Worm (Caenorhabditis elegans) whole organism, young adult: ENCODE measurements around the gene rpl-36.A.

Source experiments
- B0035.1 ChIP-seq: sonication (generic microtip); optimal IDR thresholded peaks from 2 replicates; lab custom pipeline; 2016; ENCODE audit warnings: missing genetic modification characterization, mild to moderate bottlenecking, missing compliant biosample characterization, missing genotype, missing genetic modification reagents
- B0261.1 ChIP-seq: sonication (generic microtip); optimal IDR thresholded peaks from 2 replicates; lab custom pipeline; 2016; ENCODE audit warnings: mild to moderate bottlenecking, missing genetic modification characterization, moderate library complexity, missing compliant biosample characterization
- B0336.3 ChIP-seq: fragments of 200-800 bp; sonication (Bioruptor generic); IDR thresholded peaks from 2 replicates; pipeline ENCODE4 v1.3.6; 2022; ENCODE audit warnings: missing genetic modification characterization, missing compliant biosample characterization
- C06A6.2 ChIP-seq: fragments of 200-800 bp; sonication (Bioruptor generic); conservative IDR thresholded peaks from 2 replicates; pipeline ENCODE4 v1.3.6; 2022; ENCODE audit warnings: missing genetic modification characterization, missing compliant biosample characterization
- F52B5.7 ChIP-seq: sonication (generic microtip); optimal IDR thresholded peaks from 2 replicates; lab custom pipeline; 2016; ENCODE audit warnings: mild to moderate bottlenecking, missing genetic modification characterization, missing compliant biosample characterization
- F55B11.4 ChIP-seq: sonication (generic microtip); optimal IDR thresholded peaks from 2 replicates; lab custom pipeline; 2016; ENCODE audit warnings: missing compliant biosample characterization, missing genetic modification characterization, borderline replicate concordance; ENCODE audit not compliant: insufficient read depth
- F57A8.1 ChIP-seq: fragments of 200-800 bp; sonication (Bioruptor generic); optimal IDR thresholded peaks from 2 replicates; lab custom pipeline; 2018; ENCODE audit warnings: mild to moderate bottlenecking, missing genetic modification characterization, moderate library complexity, missing compliant biosample characterization
- K11D2.4 ChIP-seq: fragments of 200-800 bp; sonication (Bioruptor generic); IDR thresholded peaks from 2 replicates; pipeline ENCODE4 v1.3.6; 2022; ENCODE audit warnings: missing genetic modification reagents, missing genetic modification characterization, missing compliant biosample characterization
- K12H6.12 ChIP-seq: fragments of 200-800 bp; sonication (Bioruptor generic); optimal IDR thresholded peaks from 2 replicates; lab custom pipeline; 2018; ENCODE audit warnings: mild to moderate bottlenecking, missing genetic modification characterization, missing compliant biosample characterization
- T26A5.8 ChIP-seq: sonication (generic microtip); optimal IDR thresholded peaks from 2 replicates; lab custom pipeline; 2016; ENCODE audit warnings: missing genetic modification characterization, missing compliant biosample characterization
- Y53G8AR.9 ChIP-seq: fragments of 200-800 bp; sonication (Bioruptor generic); conservative IDR thresholded peaks from 2 replicates; pipeline ENCODE4 v1.3.6; 2022; ENCODE audit warnings: missing genetic modification reagents, missing genetic modification characterization, missing compliant biosample characterization
- Y67H2A.10 ChIP-seq: fragments of 200-800 bp; sonication (Bioruptor generic); conservative IDR thresholded peaks from 2 replicates; pipeline ENCODE4 v1.3.6; 2022; ENCODE audit warnings: missing genetic modification reagents, missing genetic modification characterization, missing compliant biosample characterization
- Y95B8A.8 ChIP-seq: fragments of 200-800 bp; sonication (Bioruptor generic); IDR thresholded peaks from 2 replicates; pipeline ENCODE4 v1.3.6; 2022; ENCODE audit warnings: missing genetic modification reagents, missing genetic modification characterization, missing compliant biosample characterization
- akir-1 ChIP-seq: fragments of 200-800 bp; sonication (Bioruptor generic); optimal IDR thresholded peaks from 2 replicates; lab custom pipeline; 2018; ENCODE audit warnings: mild to moderate bottlenecking, missing genetic modification characterization, moderate library complexity, missing compliant biosample characterization
- ama-1 ChIP-seq, 3 experiments: fragments of 150-350 bp in 1 of 3; sonication (generic microtip) in 2 of 3; optimal IDR thresholded peaks; 2 replicates each; lab custom pipeline; 2014 to 2018; ENCODE audit warnings: missing biosample characterization in 2 of 3, missing genetic modification characterization in 2 of 3, missing genetic modification reagents in 2 of 3
- aptf-2 ChIP-seq: fragments of 200-800 bp; sonication (Bioruptor generic); conservative IDR thresholded peaks from 2 replicates; pipeline ENCODE4 v1.3.6; 2022; ENCODE audit warnings: missing genetic modification reagents, missing genetic modification characterization, missing compliant biosample characterization
- atf-7 ChIP-seq: sonication (generic microtip); optimal IDR thresholded peaks from 2 replicates; lab custom pipeline; 2017; ENCODE audit warnings: mild to moderate bottlenecking, missing genetic modification characterization, missing compliant biosample characterization
- bed-2 ChIP-seq: fragments of 200-800 bp; sonication (Bioruptor generic); IDR thresholded peaks from 2 replicates; pipeline ENCODE4 v1.3.6; 2022; ENCODE audit warnings: missing genetic modification reagents, missing genetic modification characterization, missing compliant biosample characterization
- ccch-3 ChIP-seq: fragments of 200-800 bp; sonication (Bioruptor generic); optimal IDR thresholded peaks from 2 replicates; lab custom pipeline; 2018; ENCODE audit warnings: mild to moderate bottlenecking, missing genetic modification characterization, missing compliant biosample characterization
- ceh-100 ChIP-seq: fragments of 200-800 bp; sonication (Bioruptor generic); IDR thresholded peaks from 2 replicates; pipeline ENCODE4 v1.3.6; 2022; ENCODE audit warnings: missing genetic modification reagents, missing genetic modification characterization, missing compliant biosample characterization
- ceh-58 ChIP-seq: fragments of 200-800 bp; sonication (Bioruptor generic); IDR thresholded peaks from 2 replicates; pipeline ENCODE4 v1.3.6; 2022; ENCODE audit warnings: missing genetic modification characterization, missing compliant biosample characterization
- dox-1 ChIP-seq: fragments of 200-800 bp; sonication (Bioruptor generic); IDR thresholded peaks from 2 replicates; pipeline ENCODE4 v1.3.6; 2022; ENCODE audit warnings: missing genetic modification reagents, missing genetic modification characterization, missing compliant biosample characterization
- dpff-1 ChIP-seq: sonication (generic microtip); optimal IDR thresholded peaks from 2 replicates; lab custom pipeline; 2017; ENCODE audit warnings: mild to moderate bottlenecking, missing genetic modification characterization, missing compliant biosample characterization
- dpl-1 ChIP-seq: fragments of 150-350 bp; optimal IDR thresholded peaks from 2 replicates; lab custom pipeline; 2014; ENCODE audit warnings: missing biosample characterization, missing genetic modification reagents, missing genetic modification characterization
- egl-18 ChIP-seq: fragments of 200-800 bp; sonication (Bioruptor generic); IDR thresholded peaks from 2 replicates; pipeline ENCODE4 v1.3.6; 2022; ENCODE audit warnings: missing genetic modification reagents, missing genetic modification characterization, missing compliant biosample characterization
- egrh-3 ChIP-seq: fragments of 200-800 bp; sonication (Bioruptor generic); IDR thresholded peaks from 2 replicates; pipeline ENCODE4 v1.3.6; 2022; ENCODE audit warnings: missing genetic modification reagents, missing genetic modification characterization, missing compliant biosample characterization
- ekl-4 ChIP-seq: fragments of 200-800 bp; sonication (Bioruptor generic); IDR thresholded peaks from 2 replicates; pipeline ENCODE4 v1.3.6; 2022; ENCODE audit warnings: missing genetic modification reagents, missing genetic modification characterization, missing compliant biosample characterization
- him-1 ChIP-seq: sonication (generic microtip); optimal IDR thresholded peaks from 2 replicates; lab custom pipeline; 2016; ENCODE audit warnings: missing genotype, missing genetic modification reagents, missing genetic modification characterization, missing compliant biosample characterization
- hmg-20 ChIP-seq: fragments of 200-800 bp; sonication (Bioruptor generic); IDR thresholded peaks from 2 replicates; pipeline ENCODE4 v1.3.6; 2022; ENCODE audit warnings: missing genetic modification reagents, missing genetic modification characterization, missing compliant biosample characterization
- hrde-1 ChIP-seq: sonication (generic microtip); optimal IDR thresholded peaks from 2 replicates; lab custom pipeline; 2016; ENCODE audit warnings: missing genetic modification characterization, mild to moderate bottlenecking, missing compliant biosample characterization, moderate library complexity, missing genotype, missing genetic modification reagents, borderline replicate concordance
- lin-40 ChIP-seq: sonication (generic microtip); optimal IDR thresholded peaks from 2 replicates; lab custom pipeline; 2016; ENCODE audit warnings: missing genetic modification characterization, mild to moderate bottlenecking, missing compliant biosample characterization, missing genotype, missing genetic modification reagents
- madf-8 ChIP-seq: fragments of 200-800 bp; sonication (Bioruptor generic); conservative IDR thresholded peaks from 2 replicates; pipeline ENCODE4 v1.3.6; 2022; ENCODE audit warnings: missing genetic modification reagents, missing genetic modification characterization, missing compliant biosample characterization
- mel-28 ChIP-seq: sonication (generic microtip); optimal IDR thresholded peaks from 2 replicates; lab custom pipeline; 2016; ENCODE audit warnings: borderline replicate concordance, mild to moderate bottlenecking, missing genetic modification characterization, missing compliant biosample characterization
- mes-4 ChIP-seq: sonication (generic microtip); optimal IDR thresholded peaks from 2 replicates; lab custom pipeline; 2016; ENCODE audit warnings: missing genotype, missing genetic modification characterization, missing compliant biosample characterization
- nfya-2 ChIP-seq: fragments of 200-800 bp; sonication (Bioruptor generic); IDR thresholded peaks from 2 replicates; pipeline ENCODE4 v1.3.6; 2022; ENCODE audit warnings: missing genetic modification reagents, missing genetic modification characterization, missing compliant biosample characterization
- nhr-27 ChIP-seq: fragments of 200-800 bp; sonication (Bioruptor generic); optimal IDR thresholded peaks from 2 replicates; lab custom pipeline; 2018; ENCODE audit warnings: mild to moderate bottlenecking, missing genetic modification characterization, moderate library complexity, missing compliant biosample characterization
- repo-1 ChIP-seq: sonication (generic microtip); optimal IDR thresholded peaks from 2 replicates; lab custom pipeline; 2017; ENCODE audit warnings: mild to moderate bottlenecking, missing genetic modification characterization, missing compliant biosample characterization
- sdz-38 ChIP-seq: sonication (generic microtip); optimal IDR thresholded peaks from 2 replicates; lab custom pipeline; 2016; ENCODE audit warnings: missing genotype, missing genetic modification characterization, missing compliant biosample characterization
- snpc-1.3 ChIP-seq: sonication (generic microtip); optimal IDR thresholded peaks from 2 replicates; lab custom pipeline; 2017; ENCODE audit warnings: missing genetic modification characterization, mild to moderate bottlenecking, missing compliant biosample characterization, antibody characterized with exemption, moderate library complexity, missing genotype, missing genetic modification reagents; ENCODE audit not compliant: insufficient read depth
- snpc-3.4 ChIP-seq: sonication (generic microtip); optimal IDR thresholded peaks from 2 replicates; lab custom pipeline; 2017; ENCODE audit warnings: missing genetic modification characterization, mild to moderate bottlenecking, missing compliant biosample characterization, antibody characterized with exemption, moderate library complexity, missing genotype, missing genetic modification reagents
- somi-1 ChIP-seq: fragments of 200-800 bp; sonication (Bioruptor generic); optimal IDR thresholded peaks from 2 replicates; lab custom pipeline; 2018; ENCODE audit warnings: mild to moderate bottlenecking, missing genetic modification characterization, missing compliant biosample characterization
- sptf-2 ChIP-seq: fragments of 200-800 bp; sonication (Bioruptor generic); optimal IDR thresholded peaks from 2 replicates; lab custom pipeline; 2018; ENCODE audit warnings: mild to moderate bottlenecking, missing genetic modification characterization, missing compliant biosample characterization
- tbx-9 ChIP-seq: sonication (generic microtip); optimal IDR thresholded peaks from 2 replicates; lab custom pipeline; 2016; ENCODE audit warnings: borderline replicate concordance, missing genetic modification characterization, inconsistent platforms, missing compliant biosample characterization
- tlf-1 ChIP-seq: fragments of 200-800 bp; sonication (Bioruptor generic); optimal IDR thresholded peaks from 2 replicates; lab custom pipeline; 2018; ENCODE audit warnings: mild to moderate bottlenecking, missing genetic modification characterization, missing compliant biosample characterization
- ztf-18 ChIP-seq: sonication (generic microtip); optimal IDR thresholded peaks from 2 replicates; lab custom pipeline; 2016; ENCODE audit warnings: missing genotype, mild to moderate bottlenecking, missing genetic modification characterization, missing compliant biosample characterization
- ztf-22 ChIP-seq: fragments of 200-800 bp; sonication (Bioruptor generic); optimal IDR thresholded peaks from 2 replicates; lab custom pipeline; 2018; ENCODE audit warnings: mild to moderate bottlenecking, missing genetic modification characterization, moderate library complexity, missing compliant biosample characterization
- ztf-26 ChIP-seq: sonication (generic microtip); optimal IDR thresholded peaks from 2 replicates; lab custom pipeline; 2017; ENCODE audit warnings: missing genetic modification characterization, missing compliant biosample characterization
- ztf-28 ChIP-seq: fragments of 200-800 bp; sonication (Bioruptor generic); IDR thresholded peaks from 2 replicates; pipeline ENCODE4 v1.3.6; 2022; ENCODE audit warnings: missing genetic modification reagents, missing genetic modification characterization, missing compliant biosample characterization

rpl-36.A gene

DNA sequence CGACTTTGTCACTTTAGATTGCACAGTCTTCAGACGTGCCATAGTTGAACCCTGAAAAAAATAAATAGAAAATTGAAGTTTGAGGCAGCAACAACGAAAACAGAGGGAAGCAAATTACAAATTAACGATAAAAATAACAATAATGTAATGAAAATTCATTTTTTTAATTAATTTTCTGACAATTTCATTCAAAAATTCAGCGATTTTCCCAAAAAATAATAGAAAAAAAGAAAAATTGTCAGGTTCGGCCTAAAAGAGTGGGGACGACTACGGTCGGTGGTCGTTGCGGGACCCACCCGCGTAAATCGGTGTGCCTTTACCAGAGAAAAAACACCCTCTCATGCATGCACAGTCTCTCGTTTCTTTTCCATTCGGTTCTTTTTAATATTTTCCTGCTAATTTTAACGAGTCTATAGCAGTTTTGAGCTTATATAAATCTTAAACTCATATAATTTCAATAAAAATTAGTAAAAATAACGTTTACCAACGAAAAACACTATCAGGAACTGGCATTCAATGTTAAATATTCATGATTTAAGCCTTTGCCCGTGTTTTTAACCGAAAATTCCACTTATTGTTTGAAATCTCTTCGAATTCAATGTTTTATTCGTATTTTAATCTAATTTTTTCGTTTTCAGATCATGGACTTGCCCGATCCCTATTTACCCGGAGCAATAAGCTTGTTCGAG lies 29.5 kb upstream of the rpl-36.A start, which contains the start of the genes rps-9 and lsm-1 (continued):
- TF ChIP-seq snpc-3.4 (tag; lab: Kevin White, UChicago) (no peak), F52B5.7 (tag; lab: Kevin White, UChicago) (no peak), B0035.1 (no peak), lin-40 (tag; lab: Kevin White, UChicago) (no peak), somi-1 (GFP tag; lab: Kevin White, UChicago) (no peak), mes-4 (tag; lab: Kevin White, UChicago) (no peak), ztf-28 (no peak), hmg-20 (GFP tag; lab: Robert Waterston, UW) (no peak), dpl-1 (GFP tag; lab: Kevin White, UChicago) (no peak), bed-2 (GFP tag; lab: Robert Waterston, UW) (no peak), K11D2.4 (GFP tag; lab: Robert Waterston, UW) (no peak), sdz-38 (tag; lab: Kevin White, UChicago) (no peak), Y95B8A.8 (GFP tag; lab: Robert Waterston, UW) (no peak), egrh-3 (GFP tag; lab: Robert Waterston, UW) (no peak), him-1 (tag; lab: Kevin White, UChicago) (no peak), ztf-26 (no peak), K12H6.12 (tag; lab: Kevin White, UChicago) (no peak), madf-8 (GFP tag; lab: Robert Waterston, UW) (0 out of 2 replicates have a peak, but pooled peaks have one; percentile 19), nhr-27 (tag; lab: Kevin White, UChicago) (no peak), Y67H2A.10 (GFP tag; lab: Robert Waterston, UW) (no peak), sptf-2 (GFP tag; lab: Kevin White, UChicago) (no peak), F57A8.1 (GFP tag; lab: Kevin White, UChicago) (no peak), ztf-22 (no peak), akir-1 (GFP tag; lab: Kevin White, UChicago) (no peak), F55B11.4 (tag; lab: Kevin White, UChicago) (no peak), ceh-100 (GFP tag; lab: Robert Waterston, UW) (no peak), ztf-18 (tag; lab: Kevin White, UChicago) (no peak), ama-1 (optimal IDR thresholded peaks at IDR 0.05; lab: Kevin White, UChicago) (no peak), ama-1 (GFP tag; optimal IDR thresholded peaks at IDR 0.05; lab: Kevin White, UChicago) (no peak), aptf-2 (GFP tag; lab: Robert Waterston, UW) (no peak), repo-1 (tag; lab: Kevin White, UChicago) (no peak), egl-18 (GFP tag; lab: Robert Waterston, UW) (no peak), hrde-1 (no peak), C06A6.2 (GFP tag; lab: Robert Waterston, UW) (no peak), ekl-4 (no peak), B0336.3 (GFP tag; lab: Robert Waterston, UW) (no peak), ccch-3 (GFP tag; lab: Kevin White, UChicago) (no peak), tbx-9 (tag; lab: Kevin White, UChicago) (no peak), atf-7 (no peak), nfya-2 (GFP tag; lab: Robert Waterston, UW) (no peak), B0261.1 (no peak), snpc-1.3 (tag; lab: Kevin White, UChicago) (peak; percentile 10), dox-1 (GFP tag; lab: Robert Waterston, UW) (peak; percentile 57; the same call in 1 of the 2 replicates), ceh-58 (no peak), mel-28 (tag; lab: Kevin White, UChicago) (no peak), Y53G8AR.9 (GFP tag; lab: Robert Waterston, UW) (no peak), dpff-1 (tag; lab: Kevin White, UChicago) (no peak), tlf-1 (GFP tag; lab: Kevin White, UChicago) (no peak), T26A5.8 (tag; lab: Kevin White, UChicago) (no peak)
